Fruit fly (Drosophila melanogaster): ENCODE results near the gene CG6661.

The CG6661 gene

DNA sequence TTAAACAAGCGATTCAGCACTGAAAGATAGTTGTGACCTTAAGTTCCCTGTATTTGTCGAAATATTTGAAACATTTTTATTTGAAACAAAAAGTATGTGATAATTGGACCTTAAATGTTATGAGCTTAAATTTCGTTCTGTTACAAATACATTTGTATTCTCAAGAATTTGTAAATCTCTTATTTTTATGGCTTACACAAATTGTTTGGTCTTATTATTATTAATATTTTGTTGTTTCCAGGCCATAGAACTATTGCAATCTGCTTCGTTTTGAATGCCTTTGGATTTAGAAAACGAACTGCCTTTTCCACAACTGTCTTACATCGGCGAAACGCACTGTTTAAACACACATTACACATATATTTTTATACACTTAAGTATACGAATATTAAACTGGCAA lies at the start of gene CG6661:
Gene CG6661 (plus strand): TSS at position 301 of the 400 bp plus-strand sequence.
- TF ChIP-seq NC2β (GFP tag; optimal IDR thresholded peaks at IDR 0.05) (no peak), ara (GFP tag; IDR thresholded peaks at IDR 0.05) (no peak), CG4854 (GFP tag; optimal IDR thresholded peaks at IDR 0.05) (no peak), gro (GFP tag; optimal IDR thresholded peaks at IDR 0.05) (no peak), CG7271 (tag; optimal IDR thresholded peaks at IDR 0.05) (no peak), Oli (tag; optimal IDR thresholded peaks at IDR 0.05) (no peak), CG6654 (GFP tag; optimal IDR thresholded peaks at IDR 0.05) (no peak), CG2712 (tag; optimal IDR thresholded peaks at IDR 0.05) (no peak), CG5180 (GFP tag; optimal IDR thresholded peaks at IDR 0.05) (no peak), CG8924 (tag; optimal IDR thresholded peaks at IDR 0.05) (no peak)

DNA sequence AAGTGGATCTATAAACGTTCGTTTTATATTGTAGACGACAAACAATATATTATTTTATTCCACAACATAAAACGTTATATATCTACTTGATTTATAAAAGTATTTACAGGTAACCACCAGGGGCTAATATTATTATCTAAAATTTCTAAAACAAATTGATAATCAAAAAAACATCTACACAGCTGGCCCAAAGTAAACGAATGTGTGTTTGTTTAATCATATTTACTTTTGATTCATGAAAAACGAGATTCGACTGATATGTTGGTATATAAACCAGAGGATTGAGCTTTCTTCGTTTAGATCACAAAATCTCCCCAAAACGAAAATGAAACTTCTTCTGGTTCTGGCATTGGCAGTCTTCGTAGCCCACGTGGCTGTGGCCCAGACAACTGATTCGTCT lies 48.2 kb upstream of the CG6661 start, which contains the start of gene CG17362:
Gene CG17362 (plus strand): TSS at position 291 of the 400 bp plus-strand sequence.
- TF ChIP-seq fu2 (GFP tag; optimal IDR thresholded peaks at IDR 0.05), result no peak
- peak; percentile 18 for TF ChIP-seq CG6813 (GFP tag; optimal IDR thresholded peaks at IDR 0.05)
- no peak for TF ChIP-seq CG33557 (GFP tag; optimal IDR thresholded peaks at IDR 0.05)
- no peak for TF ChIP-seq MTF-1 (GFP tag; optimal IDR thresholded peaks at IDR 0.05; ENCODE audit: borderline replicate concordance)
- TF ChIP-seq Sin3A (optimal IDR thresholded peaks at IDR 0.05), result no peak
- no peak for TF ChIP-seq repo (GFP tag; optimal IDR thresholded peaks at IDR 0.05)
- no peak for TF ChIP-seq CG13123 (GFP tag; optimal IDR thresholded peaks at IDR 0.05)
- no peak for TF ChIP-seq maf-S (GFP tag; optimal IDR thresholded peaks at IDR 0.05)
- no peak for TF ChIP-seq Dek (tag; optimal IDR thresholded peaks at IDR 0.05)
- no peak for TF ChIP-seq Aef1 (GFP tag; IDR thresholded peaks at IDR 0.05)
- peak; percentile 14 for TF ChIP-seq CG2120 (GFP tag; optimal IDR thresholded peaks at IDR 0.05)
- peak; percentile 4 for TF ChIP-seq B-H2 (GFP tag; optimal IDR thresholded peaks at IDR 0.05)
- TF ChIP-seq CG15479 (GFP tag; optimal IDR thresholded peaks at IDR 0.05), result no peak
- no peak for TF ChIP-seq CG17361 (GFP tag; IDR thresholded peaks at IDR 0.05)
- TF ChIP-seq CG10209 (GFP tag; optimal IDR thresholded peaks at IDR 0.05), result no peak
- no peak for TF ChIP-seq sc (optimal IDR thresholded peaks at IDR 0.05)
- TF ChIP-seq sc (GFP tag; optimal IDR thresholded peaks at IDR 0.05), result no peak
- no peak for TF ChIP-seq CG11504 (tag; optimal IDR thresholded peaks at IDR 0.05)
- TF ChIP-seq CG15011 (GFP tag; optimal IDR thresholded peaks at IDR 0.05), result peak; percentile 13
- TF ChIP-seq CG6175 (GFP tag; IDR thresholded peaks at IDR 0.05), result no peak
- TF ChIP-seq chm (GFP tag; IDR thresholded peaks at IDR 0.05), result no peak
- no peak for TF ChIP-seq D19A (tag; optimal IDR thresholded peaks at IDR 0.05)
- TF ChIP-seq trem (tag; optimal IDR thresholded peaks at IDR 0.05), result no peak
- no peak for TF ChIP-seq CG3838 (GFP tag; optimal IDR thresholded peaks at IDR 0.05)
- TF ChIP-seq lab (GFP tag; optimal IDR thresholded peaks at IDR 0.05), result peak; percentile 80
- no peak for TF ChIP-seq CG17186 (GFP tag; optimal IDR thresholded peaks at IDR 0.05)
- TF ChIP-seq ftz-f1 (GFP tag; optimal IDR thresholded peaks at IDR 0.05), result no peak
- TF ChIP-seq schlank (tag; optimal IDR thresholded peaks at IDR 0.05), result peak; percentile 17
- no peak for TF ChIP-seq twi (tag; optimal IDR thresholded peaks at IDR 0.05)
- no peak for TF ChIP-seq CG8478 (optimal IDR thresholded peaks at IDR 0.05)
- no peak for TF ChIP-seq hkb (optimal IDR thresholded peaks at IDR 0.05)
- TF ChIP-seq hkb (GFP tag; IDR thresholded peaks at IDR 0.05), result no peak
- TF ChIP-seq CG12155 (GFP tag; optimal IDR thresholded peaks at IDR 0.05), result no peak
- peak; percentile 45 for TF ChIP-seq Meics (GFP tag; optimal IDR thresholded peaks at IDR 0.05)
- TF ChIP-seq CG1602 (GFP tag; optimal IDR thresholded peaks at IDR 0.05), result no peak
- no peak for TF ChIP-seq Taf1 (GFP tag; IDR thresholded peaks at IDR 0.05)
- TF ChIP-seq exex (tag; optimal IDR thresholded peaks at IDR 0.05), result no peak
- TF ChIP-seq HHEX (GFP tag; optimal IDR thresholded peaks at IDR 0.05), result peak; percentile 28
- TF ChIP-seq ranshi (GFP tag; IDR thresholded peaks at IDR 0.05), result no peak
- no peak for TF ChIP-seq CG1233 (GFP tag; optimal IDR thresholded peaks at IDR 0.05)
- TF ChIP-seq CG14860 (GFP tag; IDR thresholded peaks at IDR 0.05; ENCODE audit: partially characterized antibody), result no peak
- no peak for TF ChIP-seq pho (GFP tag; optimal IDR thresholded peaks at IDR 0.05)
